Fruit fly (Drosophila melanogaster): ENCODE measurements around the gene CG9682.

The CG9682 gene

DNA sequence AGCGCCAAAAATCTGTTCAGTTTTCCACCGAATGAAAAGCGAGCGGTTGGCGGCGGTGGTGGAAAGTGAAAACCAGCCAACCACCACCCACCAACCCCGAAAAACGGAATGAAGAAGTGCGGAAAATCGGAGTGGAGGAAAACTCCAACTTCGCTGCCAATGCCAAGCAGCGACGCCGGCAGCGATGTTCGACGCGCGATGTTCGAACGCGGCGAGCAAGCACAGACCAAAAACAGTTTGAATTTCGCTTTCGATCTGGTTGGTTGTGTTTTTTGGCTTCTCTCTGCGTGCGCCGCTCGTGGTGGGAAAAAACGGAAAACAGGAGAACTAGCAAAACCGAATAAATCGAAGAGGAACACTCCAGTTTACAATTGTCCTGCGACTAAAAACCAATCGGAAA lies 27.0 kb downstream of the CG9682 start, which contains the start of gene heca:
heca (plus strand) TSS at position 233 of the 400 bp plus-strand sequence.
- no peak for TF ChIP-seq noc (tag; optimal IDR thresholded peaks at IDR 0.05)

DNA sequence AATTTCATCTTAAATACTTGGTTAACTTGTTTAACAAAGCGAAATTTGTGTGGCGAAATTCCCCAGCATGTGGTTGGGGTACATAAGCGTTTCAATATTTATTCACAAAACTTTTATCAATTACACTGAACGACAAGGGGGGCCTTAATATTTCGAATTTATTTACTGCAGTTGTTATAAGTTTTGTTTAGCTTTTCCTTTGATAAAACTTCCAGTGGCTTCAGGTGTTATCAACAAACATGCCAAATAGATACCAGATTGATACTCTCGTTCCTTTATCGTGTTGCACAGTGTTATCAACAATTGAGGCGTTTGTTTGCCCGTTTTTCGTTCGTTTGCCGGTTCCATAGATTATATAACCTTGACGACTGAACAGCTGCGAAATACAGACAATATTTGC lies 29.6 kb downstream of the CG9682 start:
- TF ChIP-seq noc (tag; optimal IDR thresholded peaks at IDR 0.05), result peak; percentile 77

DNA sequence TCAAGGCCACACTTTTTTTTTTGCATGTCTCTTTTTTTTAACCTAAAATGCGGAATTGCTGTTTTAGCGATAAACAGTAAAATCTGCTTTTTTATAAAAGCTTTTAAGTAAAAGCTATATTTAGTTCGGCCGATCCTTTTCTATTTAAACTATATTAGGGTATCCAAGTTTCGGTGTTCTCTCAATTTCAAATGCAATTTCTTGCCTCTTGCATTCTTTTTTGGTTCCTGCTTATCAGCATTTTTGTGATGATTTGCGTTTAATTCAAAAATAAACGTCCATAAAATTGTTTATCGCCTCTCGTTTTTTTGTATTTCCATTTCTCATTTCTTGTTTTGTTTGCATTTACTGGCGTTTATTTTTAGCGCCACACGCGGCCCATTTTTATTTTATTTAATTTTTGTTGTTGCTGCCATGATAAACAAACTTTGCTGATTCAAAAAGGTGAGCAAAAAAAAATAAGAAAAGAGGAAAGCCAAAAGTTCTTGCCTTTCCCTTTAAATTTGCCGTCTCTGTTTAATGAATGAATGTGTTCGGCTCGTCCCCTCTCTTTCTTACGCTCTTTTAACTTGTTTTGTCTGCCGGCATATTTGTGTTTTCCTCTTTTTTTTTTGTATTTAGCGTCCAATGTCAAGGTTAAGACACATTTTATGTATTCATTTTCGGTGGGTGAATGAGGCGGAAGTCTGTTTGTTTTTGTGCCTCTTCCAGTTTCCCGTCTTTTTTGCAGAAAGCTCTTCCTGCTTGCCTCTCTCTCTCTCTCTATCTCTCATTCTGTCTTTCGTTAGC lies 30.8 kb downstream of the CG9682 start:
- TF ChIP-seq noc (tag; optimal IDR thresholded peaks at IDR 0.05), result peak; percentile 47

- no peak for TF ChIP-seq noc (tag; optimal IDR thresholded peaks at IDR 0.05)
Observed at dm6 chr3R:30282478-30282877, 31.8 kb downstream of the CG9682 start.

- TF ChIP-seq noc (tag; optimal IDR thresholded peaks at IDR 0.05), result no peak
Observed at dm6 chr3R:30283037-30283590, 32.4 kb downstream of the CG9682 start.

DNA sequence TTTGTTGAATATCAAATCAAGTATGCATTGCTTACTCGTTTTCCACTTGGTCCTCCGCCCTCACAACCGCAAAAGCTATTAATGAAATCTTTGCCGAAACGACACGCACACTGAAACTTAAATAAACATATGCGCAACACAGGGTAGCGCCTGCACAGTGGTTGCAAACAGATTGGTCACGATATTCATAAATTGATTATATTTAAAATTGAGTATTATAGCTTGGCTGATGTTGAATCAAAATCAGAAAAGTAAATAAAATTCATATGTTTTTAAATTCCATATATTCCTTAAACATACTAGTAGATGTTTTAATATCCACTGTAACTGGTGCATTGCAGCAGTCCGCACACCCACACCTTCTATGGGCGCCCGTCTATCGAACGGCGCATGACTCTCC lies 33.2 kb downstream of the CG9682 start:
- no peak for TF ChIP-seq noc (tag; optimal IDR thresholded peaks at IDR 0.05)

DNA sequence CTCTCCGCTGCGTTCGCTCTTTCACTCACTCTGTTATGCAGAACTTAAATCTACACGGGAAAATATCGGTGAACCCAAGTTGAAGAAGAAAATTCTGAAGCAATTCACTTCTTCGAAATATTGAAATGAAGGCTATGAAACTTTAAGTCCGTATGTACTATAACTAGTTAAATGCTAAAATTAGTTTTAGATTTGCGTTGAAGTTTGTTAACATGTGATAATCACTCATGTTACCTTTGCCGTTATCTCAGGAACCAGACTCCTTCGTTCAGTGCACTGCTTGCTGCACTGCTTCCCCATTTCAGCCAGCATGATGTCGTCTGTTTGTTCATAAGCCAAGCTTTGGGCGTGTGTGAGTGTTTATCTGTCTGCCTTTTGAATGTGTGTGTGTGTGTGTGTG lies 33.8 kb downstream of the CG9682 start:
- no peak for TF ChIP-seq noc (tag; optimal IDR thresholded peaks at IDR 0.05)

DNA sequence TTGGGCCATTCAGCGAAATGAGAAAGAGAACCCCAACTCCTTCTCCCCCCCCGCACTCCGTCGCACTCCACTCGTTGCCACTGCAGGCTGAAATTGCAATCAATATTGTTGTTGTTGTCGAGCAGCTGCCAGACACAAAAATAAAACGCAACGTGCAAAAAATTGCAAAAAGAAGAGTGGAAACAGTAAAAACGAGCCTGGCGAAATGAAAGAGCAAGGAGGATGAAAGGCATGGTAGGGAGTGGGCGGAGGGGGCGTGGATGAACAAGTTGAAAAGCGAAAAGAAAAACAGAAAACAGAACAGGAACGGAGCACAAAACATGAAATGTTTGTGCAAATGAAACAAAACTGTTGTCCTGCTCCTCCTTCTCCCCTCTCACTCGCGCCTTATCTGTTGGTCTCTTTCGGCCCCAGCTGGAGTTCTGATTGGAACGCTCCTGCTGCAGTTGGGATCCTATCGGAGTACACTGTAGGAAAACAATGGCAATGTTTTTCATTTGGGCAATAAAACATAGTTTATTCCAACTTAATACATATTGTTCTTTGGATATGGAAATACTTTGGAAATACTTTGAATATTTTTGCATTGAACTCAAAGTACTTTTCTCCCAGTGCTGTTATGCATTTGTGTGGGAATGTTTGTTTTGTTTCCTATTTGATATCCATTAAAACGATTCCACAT lies 34.4 kb downstream of the CG9682 start:
- no peak for TF ChIP-seq noc (tag; optimal IDR thresholded peaks at IDR 0.05)

DNA sequence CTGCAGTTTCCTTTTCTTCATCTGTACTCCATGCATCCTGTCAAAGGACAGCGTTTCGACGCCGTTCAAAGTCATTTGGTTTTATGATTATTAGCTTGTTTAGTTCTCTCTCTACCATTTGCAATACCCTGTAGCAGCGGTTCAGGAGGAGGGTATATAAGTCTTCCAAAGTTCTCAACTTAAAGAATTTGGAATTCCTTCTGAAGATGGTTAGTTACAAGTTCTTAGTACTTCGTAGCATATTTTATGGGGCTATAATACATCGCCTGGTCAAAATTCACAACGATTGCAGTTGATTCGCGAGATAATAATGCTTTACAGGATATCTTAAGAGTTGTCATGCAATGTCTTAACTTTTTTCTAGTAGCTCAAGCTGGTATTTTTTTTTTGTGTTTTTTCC lies 35.6 kb downstream of the CG9682 start:
- TF ChIP-seq noc (tag; optimal IDR thresholded peaks at IDR 0.05), result no peak

dm6 chr3R:30287389-30287788 lies 36.7 kb downstream of the CG9682 start:
- TF ChIP-seq noc (tag; optimal IDR thresholded peaks at IDR 0.05), result no peak

DNA sequence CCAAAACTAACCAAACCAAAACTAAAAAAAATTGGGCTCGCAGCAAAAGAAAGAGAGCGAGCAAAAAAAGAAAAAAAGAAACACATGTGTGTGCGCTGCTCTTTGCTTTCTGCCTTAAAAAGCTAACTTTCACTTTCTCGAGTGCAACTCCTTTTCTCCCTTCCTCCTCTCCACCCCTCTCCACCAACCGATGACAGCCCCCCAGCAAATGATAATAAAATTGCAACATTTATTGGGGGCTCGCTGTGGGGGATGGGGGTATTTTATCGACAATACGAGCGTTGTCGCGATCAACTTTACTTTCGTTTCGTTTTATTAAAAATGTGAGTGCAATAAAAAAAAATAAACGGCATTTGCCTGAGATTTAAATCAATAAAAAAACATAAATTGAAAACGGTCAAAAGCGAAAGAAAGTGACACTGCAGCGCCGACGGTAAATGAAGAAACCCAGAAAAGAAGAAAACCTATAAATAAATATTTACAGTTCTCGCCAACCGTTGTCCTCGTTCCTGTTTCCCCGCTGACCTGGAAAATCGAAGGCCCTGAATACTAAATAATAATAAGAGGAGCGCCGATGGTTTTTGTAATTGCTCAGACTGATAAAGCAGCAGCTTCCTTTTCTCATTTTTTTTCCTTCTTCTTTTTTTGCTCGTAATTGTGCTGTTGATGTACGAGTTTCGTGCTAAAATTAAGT lies 37.8 kb downstream of the CG9682 start:
- no peak for TF ChIP-seq noc (tag; optimal IDR thresholded peaks at IDR 0.05)

DNA sequence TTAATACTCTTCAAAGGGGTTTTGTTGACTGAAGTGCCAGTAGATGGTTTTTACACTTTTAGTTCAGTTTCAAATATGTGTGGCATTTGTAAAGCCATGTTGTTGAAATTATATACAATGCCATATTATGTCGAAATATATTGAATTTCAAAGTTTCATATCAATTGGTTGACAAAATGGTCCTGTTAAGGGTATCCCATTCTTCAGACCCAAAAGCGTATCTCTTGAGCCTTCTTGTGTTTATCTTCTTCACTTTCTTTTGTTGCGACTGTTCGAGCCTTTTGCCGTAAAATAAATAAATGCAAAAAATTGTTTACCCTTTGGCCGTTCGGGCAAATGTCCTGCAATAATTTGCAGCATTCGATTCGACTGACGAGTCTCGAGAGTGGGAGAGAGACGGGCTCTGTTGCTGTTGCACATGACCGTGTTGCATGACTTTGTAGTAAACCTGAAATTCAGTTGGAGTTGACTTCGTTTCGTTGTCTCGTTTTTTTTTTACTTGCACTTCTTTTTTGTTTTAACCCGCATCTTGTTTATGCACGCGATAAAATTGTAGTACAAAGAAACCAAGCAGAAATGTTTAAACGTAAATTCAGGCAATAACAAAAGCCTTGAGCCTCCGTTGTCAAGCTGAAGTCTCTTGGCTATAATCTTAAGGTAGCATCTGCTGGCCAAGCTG lies 38.5 kb downstream of the CG9682 start:
- no peak for TF ChIP-seq noc (tag; optimal IDR thresholded peaks at IDR 0.05)

dm6 chr3R:30293478-30294122 lies 42.9 kb downstream of the CG9682 start:
- TF ChIP-seq noc (tag; optimal IDR thresholded peaks at IDR 0.05), result no peak

DNA sequence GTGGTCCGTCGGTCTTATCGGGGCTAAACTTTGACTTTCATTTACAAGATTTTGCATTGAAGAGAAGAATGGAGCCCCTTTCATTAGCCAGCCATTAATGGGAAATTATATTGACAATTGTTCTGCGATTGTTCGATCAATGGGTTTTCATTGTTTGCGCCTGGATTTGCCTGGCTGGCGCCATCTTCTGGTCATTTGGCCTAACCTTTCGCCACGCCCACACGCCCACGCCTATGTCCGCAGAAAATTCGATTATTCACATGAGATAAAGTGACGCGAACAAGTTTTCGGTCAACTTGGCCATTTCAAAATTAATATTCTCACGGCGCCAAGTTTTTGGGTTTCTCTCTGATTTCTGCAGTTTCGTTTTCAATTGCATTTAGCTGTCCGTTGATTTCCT lies 43.9 kb downstream of the CG9682 start:
- TF ChIP-seq noc (tag; optimal IDR thresholded peaks at IDR 0.05), result no peak

DNA sequence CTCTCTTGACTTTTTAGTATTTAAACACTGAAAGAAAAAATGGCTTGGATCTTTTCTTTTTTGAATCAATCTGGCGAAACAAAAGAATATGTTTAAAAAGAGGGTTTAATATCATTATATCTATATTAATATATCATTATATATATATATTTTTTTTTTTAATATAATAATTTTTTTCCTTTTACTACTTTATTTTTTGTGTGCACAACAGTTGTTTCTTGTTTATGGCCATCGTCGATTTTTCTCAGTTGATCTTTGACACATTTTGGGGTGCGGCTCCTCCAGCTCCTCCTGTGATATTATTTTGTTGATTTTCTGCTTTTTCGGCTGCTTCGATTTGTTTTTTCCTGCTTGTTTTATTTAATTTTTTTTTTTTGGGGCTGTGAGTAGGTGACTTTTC lies 44.3 kb downstream of the CG9682 start:
- no peak for TF ChIP-seq noc (tag; optimal IDR thresholded peaks at IDR 0.05)

Data from whole organism, larva.